Fruit fly (Drosophila melanogaster): ENCODE measurements around the gene CycY.

- TF ChIP-seq insv (optimal IDR thresholded peaks at IDR 0.05), result no peak
- TF ChIP-seq psq (optimal IDR thresholded peaks at IDR 0.05), result no peak
These were observed 26.0 kb upstream of the CycY start, which contains the start of gene Sfp33A3 for dm6 chr2L:11839612-11840011.

All from Kc167 (cell line).